Fruit fly (Drosophila melanogaster) whole organism, prepupa: Measurements from ENCODE around the gene dind.

Experiments
- CG11294 ChIP-seq: fragments of 200-800 bp; sonication (Bioruptor generic); IDR thresholded peaks from 2 replicates; pipeline ENCODE4 v1.3.6; 2022; ENCODE audit warnings: missing biosample characterization, missing genetic modification characterization
- CG11902 ChIP-seq: fragments of 200-800 bp; sonication (Bioruptor generic); optimal IDR thresholded peaks from 3 replicates; lab custom pipeline; 2016; ENCODE audit warnings: missing biosample characterization, missing genetic modification characterization
- CG1621 ChIP-seq: fragments of 200-800 bp; sonication (Bioruptor generic); optimal IDR thresholded peaks from 3 replicates; lab custom pipeline; 2018; ENCODE audit warnings: missing biosample characterization, mild to moderate bottlenecking, missing genetic modification characterization
- CG6163 ChIP-seq: fragments of 200-800 bp; sonication (Bioruptor generic); IDR thresholded peaks from 3 replicates; pipeline ENCODE4 v1.3.6; 2022; ENCODE audit warnings: missing biosample characterization, missing genetic modification characterization
- CG6276 ChIP-seq: fragments of 200-800 bp; sonication (Bioruptor generic); optimal IDR thresholded peaks from 2 replicates; lab custom pipeline; 2017; ENCODE audit warnings: missing biosample characterization, mild to moderate bottlenecking, missing genetic modification characterization
- CG8319 ChIP-seq: fragments of 200-800 bp; sonication (Bioruptor generic); optimal IDR thresholded peaks from 3 replicates; lab custom pipeline; 2016; ENCODE audit warnings: missing biosample characterization, missing genetic modification characterization
- CG9139 ChIP-seq: fragments of 200-800 bp; sonication (Bioruptor generic); optimal IDR thresholded peaks from 3 replicates; lab custom pipeline; 2017; ENCODE audit warnings: missing biosample characterization, mild to moderate bottlenecking, missing genetic modification characterization
- Eip75B ChIP-seq: fragments of 200-800 bp; sonication (Bioruptor generic); optimal IDR thresholded peaks from 3 replicates; lab custom pipeline; 2016; ENCODE audit warnings: missing biosample characterization, missing genetic modification characterization
- Eip78C ChIP-seq: fragments of 200-800 bp; sonication (Bioruptor generic); peaks from one replicate; lab custom pipeline; 2016; ENCODE audit warnings: missing biosample characterization, missing genetic modification characterization
- Gug ChIP-seq: fragments of 200-800 bp; sonication (Bioruptor generic); IDR thresholded peaks from 2 replicates; pipeline ENCODE4 v1.3.6; 2022; ENCODE audit warnings: missing biosample characterization, missing genetic modification characterization
- Met ChIP-seq: fragments of 200-800 bp; sonication (Bioruptor generic); optimal IDR thresholded peaks from 3 replicates; lab custom pipeline; 2016; ENCODE audit warnings: missing biosample characterization, missing genetic modification characterization
- Sox14 ChIP-seq: fragments of 200-800 bp; sonication (Bioruptor generic); optimal IDR thresholded peaks from 3 replicates; lab custom pipeline; 2016; ENCODE audit warnings: missing biosample characterization, missing genetic modification characterization
- achi ChIP-seq: fragments of 200-800 bp; sonication (Bioruptor generic); optimal IDR thresholded peaks from 3 replicates; lab custom pipeline; 2016; ENCODE audit warnings: missing biosample characterization, missing genetic modification characterization
- dsx ChIP-seq: fragments of 200-800 bp; optimal IDR thresholded peaks from 3 replicates; lab custom pipeline; 2019; ENCODE audit warnings: missing biosample characterization, mild to moderate bottlenecking, missing genetic modification characterization, moderate library complexity; ENCODE audit not compliant: poor library complexity, severe bottlenecking
- spab ChIP-seq: fragments of 200-800 bp; sonication (Bioruptor generic); optimal IDR thresholded peaks from 2 replicates; lab custom pipeline; 2017; ENCODE audit warnings: missing biosample characterization, mild to moderate bottlenecking, missing genetic modification characterization, missing genetic modification reagents
- svp ChIP-seq: fragments of 200-800 bp; sonication (Bioruptor generic); peaks from one replicate; lab custom pipeline; 2016; ENCODE audit warnings: missing biosample characterization, missing genetic modification characterization
- topi ChIP-seq: fragments of 200-800 bp; sonication (Bioruptor generic); optimal IDR thresholded peaks from 3 replicates; lab custom pipeline; 2016; ENCODE audit warnings: missing biosample characterization, missing genetic modification characterization

dind gene

DNA sequence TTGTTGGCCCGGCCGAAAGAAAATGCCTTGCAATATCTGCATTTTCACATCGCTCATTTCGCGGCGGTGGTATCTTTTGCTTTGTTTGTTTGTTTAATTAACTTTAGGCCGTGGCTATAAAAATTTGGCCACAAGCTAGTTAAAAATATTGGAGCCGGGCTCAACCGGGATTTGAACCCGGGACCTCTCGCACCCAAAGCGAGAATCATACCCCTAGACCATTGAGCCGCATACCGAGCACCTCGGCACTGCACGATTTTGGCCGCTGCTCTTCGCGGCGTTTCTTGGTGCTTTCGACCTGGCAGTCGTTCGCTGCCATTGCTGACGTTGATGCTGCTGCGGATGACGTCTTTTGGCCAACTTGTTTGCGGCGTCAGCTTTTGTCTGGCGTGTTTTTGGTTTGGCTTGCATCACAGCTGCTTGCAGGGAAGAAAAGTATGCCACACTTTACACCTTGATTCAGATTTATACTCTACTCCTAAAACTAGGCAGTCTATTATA lies 49.0 kb downstream of the dind start:
- TF ChIP-seq achi (GFP tag; lab: Kevin White, UChicago) (no peak), spab (GFP tag; lab: Kevin White, UChicago) (no peak), CG8319 (GFP tag; lab: Kevin White, UChicago) (no peak), Sox14 (no peak), CG1621 (tag; lab: Kevin White, UChicago) (peak; percentile 10), CG6276 (GFP tag; lab: Kevin White, UChicago) (peak; percentile 2), CG6163 (GFP tag; lab: Robert Waterston, UW) (0 out of 3 replicates have a peak, but pooled peaks have one; percentile 10), Eip78C (GFP tag; lab: Kevin White, UChicago) (peak; percentile 56), CG11294 (no peak; the same call in 1 of the 2 replicates), Eip75B (GFP tag; lab: Kevin White, UChicago) (peak; percentile 4), topi (no peak), CG9139 (GFP tag; lab: Kevin White, UChicago) (no peak), Gug (GFP tag; lab: Robert Waterston, UW) (no peak), dsx (GFP tag; lab: Kevin White, UChicago) (peak; percentile 13), Met (GFP tag; lab: Kevin White, UChicago) (no peak), svp (peak; percentile 83), CG11902 (GFP tag; lab: Kevin White, UChicago) (no peak)
